Worm (Caenorhabditis elegans) whole organism, L1 larva: ENCODE data around the gene chil-21.

Experiments
- jun-1 ChIP-seq: fragments of 150-350 bp; optimal IDR thresholded peaks from 2 replicates; lab custom pipeline; 2014; ENCODE audit warnings: missing biosample characterization, missing genetic modification reagents, missing genetic modification characterization
- lin-15B ChIP-seq: fragments of 150-350 bp; sonication (generic microtip); optimal IDR thresholded peaks from 3 replicates; lab custom pipeline; 2014; ENCODE audit warnings: missing biosample characterization, missing genetic modification characterization
- snpc-4 ChIP-seq: fragments of 150-350 bp; optimal IDR thresholded peaks from 2 replicates; lab custom pipeline; 2014; ENCODE audit warnings: missing biosample characterization, missing genetic modification characterization

DNA sequence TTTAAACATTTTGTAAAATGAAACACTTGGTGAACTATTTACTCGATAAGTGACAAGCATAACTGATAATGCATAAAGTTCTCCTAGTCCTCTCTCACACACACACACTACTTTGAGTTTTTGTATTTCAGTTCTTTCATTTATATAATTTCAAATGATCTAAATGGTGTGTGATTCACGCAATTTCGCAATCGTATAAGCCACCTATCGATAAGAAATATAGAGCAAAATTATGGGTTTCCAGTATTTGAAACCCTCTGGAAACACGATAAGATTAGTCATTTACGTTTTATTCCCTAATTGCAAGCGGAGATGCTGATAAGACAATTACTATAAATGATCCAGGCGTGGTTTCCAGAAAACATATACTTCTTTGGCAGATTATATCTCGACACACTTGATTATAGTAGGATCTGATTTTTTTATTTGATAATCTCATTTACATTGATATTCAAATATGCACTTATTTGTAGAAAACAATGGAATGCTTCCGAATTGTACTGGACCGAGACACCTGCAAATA lies 49.6 kb downstream of the chil-21 start, which contains the start of gene arrd-3:
- TF ChIP-seq jun-1 (tag; lab: Kevin White, UChicago), result no peak
- TF ChIP-seq snpc-4 (tag; lab: Kevin White, UChicago), result no peak
- no peak for TF ChIP-seq lin-15B
